Worm (Caenorhabditis elegans) whole organism, midembryonic: Measurements from ENCODE around the gene H12I13.6.

ENCODE experiments used
- cog-1 ChIP-seq: sonication (generic microtip); optimal IDR thresholded peaks from 2 replicates; lab custom pipeline; 2016; ENCODE audit warnings: missing genetic modification characterization, missing compliant biosample characterization
- flt-1 ChIP-seq: fragments of 200-800 bp; sonication (Bioruptor generic); IDR thresholded peaks from 2 replicates; pipeline ENCODE4 v1.3.6; 2022; ENCODE audit warnings: missing genetic modification characterization, missing compliant biosample characterization
- med-1 ChIP-seq: sonication (generic microtip); optimal IDR thresholded peaks from 2 replicates; lab custom pipeline; 2017; ENCODE audit warnings: missing genetic modification characterization, mild to moderate bottlenecking, missing compliant biosample characterization, antibody characterized with exemption, missing genetic modification reagents; ENCODE audit not compliant: insufficient read depth
- ref-1 ChIP-seq: fragments of 200-800 bp; sonication (Bioruptor generic); conservative IDR thresholded peaks from 2 replicates; pipeline ENCODE4 v1.3.6; 2022; ENCODE audit warnings: missing genetic modification reagents, missing genetic modification characterization, missing compliant biosample characterization
- tab-1 ChIP-seq: fragments of 200-800 bp; sonication (Bioruptor generic); IDR thresholded peaks from 2 replicates; pipeline ENCODE4 v1.3.6; 2022; ENCODE audit warnings: missing genetic modification characterization, missing compliant biosample characterization
- ztf-23 ChIP-seq: fragments of 200-800 bp; sonication (Bioruptor generic); IDR thresholded peaks from 2 replicates; pipeline ENCODE4 v1.3.6; 2022; ENCODE audit warnings: missing genetic modification reagents, missing genetic modification characterization, missing compliant biosample characterization
- ztf-29 ChIP-seq: fragments of 200-800 bp; sonication (Bioruptor generic); IDR thresholded peaks from 2 replicates; pipeline ENCODE4 v1.3.6; 2022; ENCODE audit warnings: missing genetic modification reagents, missing genetic modification characterization, missing compliant biosample characterization

DNA sequence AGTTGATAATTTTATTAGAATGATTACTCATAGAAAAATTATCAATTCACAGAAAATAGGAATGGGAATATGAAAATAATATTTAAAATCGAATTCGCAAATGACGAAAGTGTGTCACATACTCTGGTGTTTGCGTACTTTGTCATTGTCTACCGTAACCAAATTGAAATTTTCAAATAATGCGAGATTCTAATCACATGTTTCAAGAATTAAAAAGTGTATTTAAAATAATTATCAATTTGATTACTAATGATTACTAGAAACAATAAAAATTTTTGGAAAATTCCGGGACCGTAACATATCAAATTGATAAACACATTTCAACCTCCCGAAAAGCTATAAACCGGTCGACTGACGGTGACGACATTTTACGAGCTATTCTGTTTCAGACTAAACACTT is 13.7 kb downstream of the H12I13.6 start, which contains the start of the genes fbf-2 and nspg-3:
- TF ChIP-seq med-1, result no peak
- no peak for TF ChIP-seq cog-1 (tag; lab: Kevin White, UChicago)
- TF ChIP-seq flt-1 (GFP tag; lab: Robert Waterston, UW), result no peak
- no peak for TF ChIP-seq tab-1 (GFP tag; lab: Robert Waterston, UW)
- no peak for TF ChIP-seq ztf-29 (GFP tag; lab: Robert Waterston, UW)
- TF ChIP-seq ztf-23 (GFP tag; lab: Robert Waterston, UW), result no peak
- no peak for TF ChIP-seq ref-1 (GFP tag; lab: Robert Waterston, UW)
